Worm (Caenorhabditis elegans): ENCODE results near the gene irld-8.

The irld-8 gene

ce11 chrIV:8146283-8146682, 30.7 kb downstream of the irld-8 start (continued):
- TF ChIP-seq unc-130 (tag; optimal IDR thresholded peaks at IDR 0.05) (no peak), ceh-88 (GFP tag; IDR thresholded peaks at IDR 0.05) (no peak), lin-39 (tag; optimal IDR thresholded peaks at IDR 0.05) (no peak), grh-1 (GFP tag; IDR thresholded peaks at IDR 0.05) (no peak), ceh-8 (GFP tag; optimal IDR thresholded peaks at IDR 0.05) (no peak), C34B4.2 (tag; optimal IDR thresholded peaks at IDR 0.05) (no peak), tlp-1 (tag; optimal IDR thresholded peaks at IDR 0.05) (no peak), efl-1 (optimal IDR thresholded peaks at IDR 0.05) (peak in 1 of 2 experiments; percentile 33), efl-1 (GFP tag; optimal IDR thresholded peaks at IDR 0.05 in 1 of 2) (no peak), nhr-84 (tag; optimal IDR thresholded peaks at IDR 0.05) (no peak), pag-3 (tag; optimal IDR thresholded peaks at IDR 0.05; ENCODE audit: borderline replicate concordance, insufficient read depth) (no peak), mab-9 (GFP tag; IDR thresholded peaks at IDR 0.05) (no peak), zag-1 (tag; optimal IDR thresholded peaks at IDR 0.05) (no peak), nhr-20 (tag; optimal IDR thresholded peaks at IDR 0.05) (peak; percentile 75), C04F5.9 (tag; optimal IDR thresholded peaks at IDR 0.05) (no peak), unc-98 (GFP tag; IDR thresholded peaks at IDR 0.05) (no peak), vab-15 (tag; optimal IDR thresholded peaks at IDR 0.05) (no peak), nhr-71 (tag; optimal IDR thresholded peaks at IDR 0.05) (peak; percentile 65), lin-14 (GFP tag; optimal IDR thresholded peaks at IDR 0.05) (peak; percentile 86), snu-23 (GFP tag; optimal IDR thresholded peaks at IDR 0.05) (peak; percentile 76), lir-3 (tag; optimal IDR thresholded peaks at IDR 0.05; ENCODE audit: poor library complexity) (peak; percentile 17), sup-37 (GFP tag; optimal IDR thresholded peaks at IDR 0.05) (no peak), aly-2 (tag; optimal IDR thresholded peaks at IDR 0.05) (no peak), efl-3 (GFP tag; optimal IDR thresholded peaks at IDR 0.05) (no peak), pqm-1 (tag; optimal IDR thresholded peaks at IDR 0.05) (no peak), unc-62 (GFP tag; optimal IDR thresholded peaks at IDR 0.05) (no peak), unc-86 (tag; optimal IDR thresholded peaks at IDR 0.05) (no peak), zip-4 (GFP tag; optimal IDR thresholded peaks at IDR 0.05) (no peak), C16A3.4 (tag; optimal IDR thresholded peaks at IDR 0.05) (peak; percentile 31), fos-1 (tag; optimal IDR thresholded peaks at IDR 0.05) (no peak), swsn-7 (tag; optimal IDR thresholded peaks at IDR 0.05) (peak; percentile 11)

DNA sequence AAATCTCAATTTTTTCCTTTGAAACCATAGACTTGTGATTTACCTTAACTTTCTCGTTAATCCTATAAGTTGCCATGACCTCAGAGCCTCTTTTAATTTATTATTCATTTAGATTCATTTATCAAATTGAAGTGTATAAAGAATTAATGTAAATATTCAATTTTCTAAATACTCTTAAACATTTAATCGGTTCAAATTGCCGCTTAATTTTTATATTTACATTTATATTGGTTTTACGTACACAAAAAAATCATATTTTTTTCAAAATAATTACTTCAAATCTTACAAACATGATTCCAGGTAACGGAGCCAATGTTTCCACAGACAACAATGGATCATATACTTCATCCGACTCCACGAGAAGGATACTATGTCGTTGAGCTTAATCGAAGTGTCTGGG, 32.9 kb downstream of the irld-8 start, which contains the start of gene pmk-1:
Gene pmk-1, plus strand, starts transcription at position 301 of the 400 bp plus-strand sequence.
- TF ChIP-seq C34B4.2 (tag; optimal IDR thresholded peaks at IDR 0.05): no peak

DNA sequence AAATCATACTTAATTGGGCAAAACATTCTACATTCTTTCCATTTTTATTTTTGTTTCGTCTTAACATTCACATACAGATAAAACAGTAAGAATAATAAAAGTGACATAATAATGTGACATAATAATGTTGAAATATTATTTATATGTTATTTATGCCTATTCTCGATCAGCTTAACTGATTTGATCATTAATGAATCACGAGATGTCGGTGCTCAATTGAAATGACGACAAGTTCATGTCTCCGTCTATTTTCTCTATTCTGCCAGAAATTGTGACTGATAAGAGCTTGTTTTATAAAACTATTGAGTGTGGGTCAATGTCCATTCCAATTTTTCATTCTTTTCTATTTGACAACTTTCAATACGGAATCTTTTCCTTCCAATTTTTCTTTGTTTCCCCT, 36.2 kb downstream of the irld-8 start:
- no peak for TF ChIP-seq nhr-47 (tag; optimal IDR thresholded peaks at IDR 0.05)
- TF ChIP-seq nhr-19 (GFP tag; conservative IDR thresholded peaks at IDR 0.05): peak; percentile 10; the same call in 1 of the 2 replicates
- no peak for TF ChIP-seq vab-15 (tag; optimal IDR thresholded peaks at IDR 0.05)
- no peak for TF ChIP-seq isw-1 (GFP tag; IDR thresholded peaks at IDR 0.05)
- no peak for TF ChIP-seq snu-23 (GFP tag; optimal IDR thresholded peaks at IDR 0.05)
- TF ChIP-seq lsy-2 (tag; optimal IDR thresholded peaks at IDR 0.05): peak in 1 of 2 experiments; percentile 3
- TF ChIP-seq pax-3 (tag; optimal IDR thresholded peaks at IDR 0.05): no peak
- no peak for TF ChIP-seq snpc-4 (tag; optimal IDR thresholded peaks at IDR 0.05)
- no peak for TF ChIP-seq mep-1 (tag; optimal IDR thresholded peaks at IDR 0.05)
- no peak for TF ChIP-seq lir-3 (tag; optimal IDR thresholded peaks at IDR 0.05; ENCODE audit: poor library complexity)
- no peak for TF ChIP-seq F16B12.6 (tag; optimal IDR thresholded peaks at IDR 0.05)
- TF ChIP-seq nhr-11 (tag; optimal IDR thresholded peaks at IDR 0.05): no peak
- peak; percentile 18 for TF ChIP-seq dsc-1 (tag; optimal IDR thresholded peaks at IDR 0.05)
- TF ChIP-seq unc-86 (tag; optimal IDR thresholded peaks at IDR 0.05): no peak
- TF ChIP-seq nhr-20 (tag; optimal IDR thresholded peaks at IDR 0.05): peak; percentile 24
- TF ChIP-seq nhr-76 (tag; optimal IDR thresholded peaks at IDR 0.05): no peak
- peak; percentile 24 for TF ChIP-seq jun-1 (tag; optimal IDR thresholded peaks at IDR 0.05)
- no peak for TF ChIP-seq lin-13 (GFP tag; optimal IDR thresholded peaks at IDR 0.05)
- TF ChIP-seq tbx-2 (tag; optimal IDR thresholded peaks at IDR 0.05): no peak
- TF ChIP-seq lin-15B (tag; optimal IDR thresholded peaks at IDR 0.05): no peak
- no peak for TF ChIP-seq rnt-1 (tag; optimal IDR thresholded peaks at IDR 0.05)
- TF ChIP-seq ceh-82 (tag; optimal IDR thresholded peaks at IDR 0.05): no peak
- TF ChIP-seq elt-2 (tag; optimal IDR thresholded peaks at IDR 0.05): peak; percentile 83
- no peak for TF ChIP-seq lin-14 (GFP tag; optimal IDR thresholded peaks at IDR 0.05)
- no peak for TF ChIP-seq fkh-4 (tag; optimal IDR thresholded peaks at IDR 0.05; ENCODE audit: borderline replicate concordance)
- TF ChIP-seq nhr-12 (tag; optimal IDR thresholded peaks at IDR 0.05): no peak

All from whole organism, L1 larva.